Worm (Caenorhabditis elegans): ENCODE data around the gene fip-7.

ce11 chrIV:16657488-16657982, 31.5 kb downstream of the fip-7 start:
- TF ChIP-seq ceh-82 (tag; optimal IDR thresholded peaks at IDR 0.05) (no peak), snpc-4 (tag; optimal IDR thresholded peaks at IDR 0.05) (no peak), fos-1 (tag; optimal IDR thresholded peaks at IDR 0.05) (no peak)

Data from whole organism, L3 larva.